Fruit fly (Drosophila melanogaster) whole organism, wandering third instar larva: Measurements from ENCODE around the gene Gabat.

Experiments
- Abd-B ChIP-seq: fragments of >200 bp; optimal IDR thresholded peaks from 2 replicates; lab custom pipeline; 2017; ENCODE audit warnings: missing biosample characterization, missing genetic modification characterization
- CG32264 ChIP-seq: fragments of 200-800 bp; sonication (Bioruptor generic); optimal IDR thresholded peaks from 2 replicates; lab custom pipeline; 2016; ENCODE audit warnings: missing biosample characterization, missing genetic modification characterization
- CrebA ChIP-seq: fragments of 200-800 bp; sonication (Bioruptor generic); optimal IDR thresholded peaks from 2 replicates; lab custom pipeline; 2016; ENCODE audit warnings: missing biosample characterization, mild to moderate bottlenecking, missing genetic modification characterization, borderline replicate concordance
- Dfd ChIP-seq: fragments of >200 bp; optimal IDR thresholded peaks from 2 replicates; lab custom pipeline; 2017; ENCODE audit warnings: missing biosample characterization, missing genetic modification characterization
- Dif ChIP-seq: fragments of 200-275, 200-300 bp; sonication (Bioruptor generic); optimal IDR thresholded peaks from 2 replicates; lab custom pipeline; 2018; ENCODE audit warnings: missing biosample characterization, missing genetic modification characterization; ENCODE audit not compliant: partially characterized antibody
- GATAd ChIP-seq: sonication (Bioruptor generic); optimal IDR thresholded peaks from 2 replicates; lab custom pipeline; 2016; ENCODE audit warnings: missing biosample characterization, missing genetic modification characterization
- HLH106 ChIP-seq: fragments of 200-800 bp; optimal IDR thresholded peaks from 3 replicates; lab custom pipeline; 2019; ENCODE audit warnings: missing biosample characterization, mild to moderate bottlenecking, missing genetic modification characterization, moderate library complexity
- Hr78 ChIP-seq: fragments of >200 bp; optimal IDR thresholded peaks from 2 replicates; lab custom pipeline; 2017; ENCODE audit warnings: missing biosample characterization, missing genetic modification characterization
- Hr83 ChIP-seq: fragments of 200-300 bp; sonication (Bioruptor generic); optimal IDR thresholded peaks from 2 replicates; lab custom pipeline; 2016; ENCODE audit warnings: missing biosample characterization, mild to moderate bottlenecking, missing genetic modification characterization, moderate library complexity; ENCODE audit not compliant: poor library complexity, severe bottlenecking
- Jra ChIP-seq: sonication (Bioruptor generic); optimal IDR thresholded peaks from 2 replicates; lab custom pipeline; 2016; ENCODE audit warnings: missing biosample characterization, missing genetic modification characterization
- Mio ChIP-seq: sonication (Bioruptor generic); optimal IDR thresholded peaks from 2 replicates; lab custom pipeline; 2016; ENCODE audit warnings: missing biosample characterization, missing genetic modification characterization
- Myc ChIP-seq: fragments of >200 bp; optimal IDR thresholded peaks from 2 replicates; lab custom pipeline; 2017
- OdsH ChIP-seq: fragments of 200-800 bp; sonication (Bioruptor generic); optimal IDR thresholded peaks from 2 replicates; lab custom pipeline; 2016; ENCODE audit warnings: missing biosample characterization, mild to moderate bottlenecking, missing genetic modification characterization
- Rel ChIP-seq, 2 experiments: fragments of 200-800 bp; sonication (Bioruptor generic) in 1 of 2; optimal IDR thresholded peaks; 2 replicates in 1 of 2; 3 replicates in 1 of 2; lab custom pipeline; 2016 to 2019; ENCODE audit warnings: mild to moderate bottlenecking in 2 of 2, missing biosample characterization in 2 of 2, missing genetic modification characterization in 2 of 2, moderate library complexity in 1 of 2
- Sp1 ChIP-seq: fragments of 200-800 bp; sonication (Bioruptor generic); optimal IDR thresholded peaks from 3 replicates; lab custom pipeline; 2019; ENCODE audit warnings: missing biosample characterization, mild to moderate bottlenecking, missing genetic modification characterization, moderate library complexity
- br ChIP-seq: fragments of 200-800 bp; sonication (Bioruptor generic); optimal IDR thresholded peaks from 2 replicates; lab custom pipeline; 2016; ENCODE audit warnings: missing biosample characterization, missing genetic modification characterization
- dmrt93B ChIP-seq: fragments of 200-800 bp; sonication (Bioruptor generic); optimal IDR thresholded peaks from 2 replicates; lab custom pipeline; 2018; ENCODE audit warnings: missing biosample characterization, mild to moderate bottlenecking, missing genetic modification characterization
- dsf ChIP-seq: sonication (Bioruptor generic); optimal IDR thresholded peaks from 2 replicates; lab custom pipeline; 2016; ENCODE audit warnings: missing biosample characterization, missing genetic modification characterization, borderline replicate concordance
- ey ChIP-seq: fragments of 200-800 bp; sonication (Bioruptor generic); optimal IDR thresholded peaks from 2 replicates; lab custom pipeline; 2016; ENCODE audit warnings: missing biosample characterization, missing genetic modification characterization
- foxo ChIP-seq, 2 experiments: fragments of 200-800 bp; sonication (Bioruptor generic); optimal IDR thresholded peaks; 2 replicates in 1 of 2; 3 replicates in 1 of 2; lab custom pipeline; 2016 to 2017; ENCODE audit warnings: missing biosample characterization in 2 of 2, missing genetic modification characterization in 2 of 2
- fru ChIP-seq: fragments of 200-800 bp; sonication (Bioruptor generic); optimal IDR thresholded peaks from 3 replicates; lab custom pipeline; 2016; ENCODE audit warnings: missing biosample characterization, mild to moderate bottlenecking, missing genetic modification characterization
- jim ChIP-seq: fragments of 175-275, 200-325 bp; sonication (Bioruptor generic); optimal IDR thresholded peaks from 2 replicates; lab custom pipeline; 2016; ENCODE audit warnings: missing biosample characterization, mild to moderate bottlenecking, missing genetic modification characterization
- lola ChIP-seq: fragments of >200 bp; optimal IDR thresholded peaks from 2 replicates; lab custom pipeline; 2017; ENCODE audit warnings: missing biosample characterization, missing genetic modification characterization
- pan ChIP-seq: fragments of >200 bp; optimal IDR thresholded peaks from 2 replicates; lab custom pipeline; 2017
- rgr ChIP-seq: fragments of 200-800 bp; sonication (Bioruptor generic); optimal IDR thresholded peaks from 3 replicates; lab custom pipeline; 2016; ENCODE audit warnings: missing biosample characterization, mild to moderate bottlenecking, missing genetic modification characterization
- sage ChIP-seq: fragments of 200-800 bp; sonication (Bioruptor generic); optimal IDR thresholded peaks from 2 replicates; lab custom pipeline; 2016; ENCODE audit warnings: missing biosample characterization, mild to moderate bottlenecking, missing genetic modification characterization
- tai ChIP-seq: sonication (Bioruptor generic); optimal IDR thresholded peaks from 2 replicates; lab custom pipeline; 2016; ENCODE audit warnings: missing biosample characterization, missing genetic modification characterization
- usp ChIP-seq: fragments of >200 bp; optimal IDR thresholded peaks from 2 replicates; lab custom pipeline; 2017; ENCODE audit warnings: missing biosample characterization, missing genetic modification characterization
- woc ChIP-seq: sonication (Bioruptor generic); optimal IDR thresholded peaks from 2 replicates; lab custom pipeline; 2016; ENCODE audit warnings: missing biosample characterization, mild to moderate bottlenecking, missing genetic modification characterization

Gene Gabat

dm6 chr3L:19955699-19956098 lies 44.8 kb downstream of the Gabat start, which contains the start of gene CG42263:
Gene CG42263 (minus strand): TSS chr3L:19955799.
- no peak for TF ChIP-seq Sp1
- no peak for TF ChIP-seq pan
- TF ChIP-seq GATAd, result no peak

dm6 chr3L:19954426-19954825 lies 46.1 kb downstream of the Gabat start, which contains the start of gene CG42654:
Gene CG42654 (minus strand): TSS chr3L:19954526.
- TF ChIP-seq Hr78 (no peak), CG32264 (GFP tag; lab: Kevin White, UChicago) (no peak), dmrt93B (GFP tag; lab: Kevin White, UChicago) (no peak), Jra (GFP tag; lab: Kevin White, UChicago) (no peak), Hr83 (no peak), pan (no peak), rgr (GFP tag; lab: Kevin White, UChicago) (no peak), foxo (GFP tag; optimal IDR thresholded peaks at IDR 0.05; lab: Kevin White, UChicago) (no peak)

DNA sequence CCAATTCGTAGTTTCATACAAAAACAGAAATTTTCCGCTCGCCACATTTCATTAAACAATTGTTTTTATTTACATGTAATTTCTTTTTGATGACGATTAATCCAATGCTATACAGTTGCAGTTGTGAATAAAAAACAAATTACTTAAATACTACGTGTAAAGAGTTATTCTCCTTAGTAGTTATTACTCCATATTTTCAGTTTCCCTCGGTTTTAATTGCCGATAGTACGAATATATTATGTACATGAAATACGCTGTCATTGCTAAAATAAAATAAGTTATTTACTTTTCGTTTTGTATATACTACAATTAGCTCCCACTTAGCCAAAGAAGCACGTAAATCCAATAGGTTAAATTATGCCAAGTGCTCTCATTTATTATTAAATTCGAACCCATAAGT lies 46.9 kb downstream of the Gabat start, which contains the start of gene CG42655:
TSS of gene CG42655 (minus strand) at position 101 of the 400 bp plus-strand sequence.
- TF ChIP-seq sage (GFP tag; lab: Kevin White, UChicago) (no peak), Abd-B (GFP tag; lab: Kevin White, UChicago) (no peak), Hr83 (no peak), GATAd (no peak), foxo (GFP tag; optimal IDR thresholded peaks at IDR 0.05; lab: Kevin White, UChicago) (no peak), Rel (GFP tag; optimal IDR thresholded peaks at IDR 0.05; lab: Kevin White, UChicago) (no peak), Rel (tag; optimal IDR thresholded peaks at IDR 0.05; lab: Kevin White, UChicago) (no peak), ey (GFP tag; lab: Kevin White, UChicago) (no peak), rgr (GFP tag; lab: Kevin White, UChicago) (no peak), HLH106 (tag; lab: Kevin White, UChicago) (no peak)

DNA sequence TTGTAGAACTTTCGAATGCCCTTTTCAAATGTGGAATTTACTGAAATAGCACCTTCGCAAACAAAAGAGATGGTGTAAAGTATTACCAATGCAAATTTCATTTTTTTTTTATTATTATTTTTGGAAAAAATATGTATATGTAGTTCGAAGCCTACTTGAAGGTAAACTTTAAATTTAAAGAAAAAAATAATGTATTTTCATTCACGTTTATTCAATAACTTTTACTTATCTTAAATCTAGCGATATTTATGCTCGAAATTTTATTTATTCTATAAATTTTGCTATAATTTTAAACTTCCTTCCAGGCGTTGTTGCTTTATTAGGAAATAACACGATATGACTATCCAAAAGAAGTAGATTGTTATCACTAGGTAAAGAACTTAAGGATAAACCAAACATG lies 47.8 kb downstream of the Gabat start, which contains the start of gene CG33710:
TSS of gene CG33710 (minus strand) at position 101 of the 400 bp plus-strand sequence.
- TF ChIP-seq HLH106 (tag; lab: Kevin White, UChicago), result no peak

DNA sequence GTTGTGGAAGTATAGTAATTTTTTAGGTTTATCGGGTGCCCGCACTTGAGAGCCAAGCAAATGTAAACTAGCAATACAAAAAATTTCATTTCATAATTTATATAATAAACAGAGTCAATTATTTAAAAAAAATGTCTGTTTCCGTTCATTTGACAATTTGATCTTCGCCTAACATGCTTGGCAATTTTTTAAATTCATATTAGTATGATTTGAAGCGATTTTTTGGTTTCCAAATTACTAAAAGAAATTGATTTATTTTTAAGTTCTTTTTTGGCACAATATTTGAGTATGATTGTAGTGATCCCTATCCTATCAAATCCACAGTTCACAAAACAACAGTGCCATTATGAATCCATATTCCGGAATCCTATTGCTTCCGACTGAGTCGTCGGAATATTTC lies 48.6 kb downstream of the Gabat start, which contains the start of gene CG34258:
TSS of gene CG34258 (minus strand) at position 101 of the 400 bp plus-strand sequence.
- TF ChIP-seq Dfd (GFP tag; lab: Kevin White, UChicago) (no peak), Myc (lab: Kevin White, UChicago) (no peak), Sp1 (no peak), GATAd (no peak), jim (GFP tag; lab: Kevin White, UChicago) (no peak), lola (GFP tag; lab: Kevin White, UChicago) (no peak), fru (no peak), br (GFP tag; lab: Kevin White, UChicago) (no peak), ey (GFP tag; lab: Kevin White, UChicago) (no peak), CrebA (GFP tag; lab: Kevin White, UChicago) (no peak), Mio (GFP tag; lab: Kevin White, UChicago) (no peak), sage (GFP tag; lab: Kevin White, UChicago) (no peak), foxo (GFP tag; optimal IDR thresholded peaks at IDR 0.05; lab: Kevin White, UChicago) (no peak), Dif (no peak)

DNA sequence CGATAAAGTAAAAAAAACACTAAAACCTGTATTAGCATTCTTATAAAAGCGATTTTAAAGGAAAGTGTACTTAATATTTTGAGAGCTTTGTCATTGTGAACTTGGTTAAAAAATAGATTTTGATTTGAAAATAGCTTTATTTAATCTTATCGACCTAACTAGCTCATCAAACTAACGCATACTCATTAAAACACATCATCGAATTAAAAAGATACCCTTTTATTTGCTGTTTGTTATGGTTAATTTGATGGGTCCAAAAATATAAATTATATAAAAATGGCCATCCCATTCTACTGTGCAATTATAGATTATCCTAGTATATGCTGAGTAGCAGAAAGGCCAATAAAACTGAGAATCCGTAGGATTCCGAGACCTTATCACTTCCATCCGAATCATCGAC lies 49.5 kb downstream of the Gabat start, which contains the start of gene CG32219:
TSS of gene CG32219 (minus strand) at position 101 of the 400 bp plus-strand sequence.
- no peak for TF ChIP-seq Abd-B (GFP tag; lab: Kevin White, UChicago)
- no peak for TF ChIP-seq Mio (GFP tag; lab: Kevin White, UChicago)
- TF ChIP-seq Dfd (GFP tag; lab: Kevin White, UChicago), result no peak
- TF ChIP-seq Myc (lab: Kevin White, UChicago), result no peak
- TF ChIP-seq HLH106 (tag; lab: Kevin White, UChicago), result no peak
- no peak for TF ChIP-seq OdsH (GFP tag; lab: Kevin White, UChicago)
- no peak for TF ChIP-seq CrebA (GFP tag; lab: Kevin White, UChicago)
- no peak for TF ChIP-seq woc
- no peak for TF ChIP-seq Rel (GFP tag; optimal IDR thresholded peaks at IDR 0.05; lab: Kevin White, UChicago)
- TF ChIP-seq Rel (tag; optimal IDR thresholded peaks at IDR 0.05; lab: Kevin White, UChicago), result no peak
- TF ChIP-seq usp (GFP tag; lab: Kevin White, UChicago), result no peak
- TF ChIP-seq fru, result no peak
- no peak for TF ChIP-seq dsf (GFP tag; lab: Kevin White, UChicago)
- no peak for TF ChIP-seq tai (GFP tag; lab: Kevin White, UChicago)
